Fruit fly (Drosophila melanogaster) whole organism, embryonic: ENCODE data around the gene wls.

ENCODE experiments used
- ATbp ChIP-seq: fragments of 200-800 bp; sonication (Bioruptor generic); optimal IDR thresholded peaks from 2 replicates; lab custom pipeline; 2017; ENCODE audit warnings: missing biosample characterization, mild to moderate bottlenecking, missing genetic modification characterization, missing genetic modification reagents
- Abd-B ChIP-seq: fragments of 200-800 bp; sonication (Bioruptor generic); optimal IDR thresholded peaks from 2 replicates; lab custom pipeline; 2018; ENCODE audit warnings: missing biosample characterization, mild to moderate bottlenecking, missing genetic modification characterization, moderate library complexity
- B-H1 ChIP-seq: fragments of 200-800 bp; sonication (Bioruptor generic); IDR thresholded peaks from 3 replicates; pipeline ENCODE4 v1.3.6; 2022; ENCODE audit warnings: missing biosample characterization, missing genetic modification characterization
- Blimp-1 ChIP-seq: fragments of 200-800 bp; sonication (Bioruptor generic); optimal IDR thresholded peaks from 3 replicates; lab custom pipeline; 2018; ENCODE audit warnings: missing biosample characterization, missing genetic modification characterization, mild to moderate bottlenecking, moderate library complexity, missing genetic modification reagents
- CG10959 ChIP-seq: fragments of 200-800 bp; sonication (Bioruptor generic); IDR thresholded peaks from 2 replicates; pipeline ENCODE4 v1.3.6; 2022; ENCODE audit warnings: missing biosample characterization, missing genetic modification characterization
- CG11398 ChIP-seq: fragments of 200-800 bp; sonication (Bioruptor generic); optimal IDR thresholded peaks from 2 replicates; lab custom pipeline; 2016; ENCODE audit warnings: missing biosample characterization, missing genetic modification characterization
- CG11723 ChIP-seq: fragments of 200-800 bp; sonication (Bioruptor generic); optimal IDR thresholded peaks from 2 replicates; lab custom pipeline; 2017; ENCODE audit warnings: missing biosample characterization, mild to moderate bottlenecking, missing genetic modification characterization
- CG13775 ChIP-seq: fragments of 200-800 bp; sonication (Bioruptor generic); optimal IDR thresholded peaks from 3 replicates; lab custom pipeline; 2017; ENCODE audit warnings: missing biosample characterization, mild to moderate bottlenecking, missing genetic modification characterization
- CG15011 ChIP-seq: fragments of 200-800 bp; sonication (Bioruptor generic); optimal IDR thresholded peaks from 3 replicates; lab custom pipeline; 2018; ENCODE audit warnings: missing biosample characterization, mild to moderate bottlenecking, missing genetic modification characterization
- CG15601 ChIP-seq: fragments of 200-800 bp; sonication (Bioruptor generic); optimal IDR thresholded peaks from 3 replicates; lab custom pipeline; 2019; ENCODE audit warnings: missing biosample characterization, mild to moderate bottlenecking, missing genetic modification characterization, moderate library complexity
- CG1602 ChIP-seq: fragments of 200-800 bp; sonication (Bioruptor generic); optimal IDR thresholded peaks from 3 replicates; lab custom pipeline; 2016; ENCODE audit warnings: missing biosample characterization, missing genetic modification characterization
- CG2889 ChIP-seq: fragments of 200-800 bp; sonication (Bioruptor generic); IDR thresholded peaks from 3 replicates; pipeline ENCODE4 v1.3.6; 2022; ENCODE audit warnings: missing biosample characterization, missing genetic modification characterization
- CG31224 ChIP-seq: fragments of 200-800 bp; sonication (Bioruptor generic); IDR thresholded peaks from 2 replicates; pipeline ENCODE4 v1.3.6; 2022; ENCODE audit warnings: missing biosample characterization, missing genetic modification characterization
- CG31388 ChIP-seq: fragments of 200-800 bp; sonication (Bioruptor generic); optimal IDR thresholded peaks from 2 replicates; lab custom pipeline; 2016; ENCODE audit warnings: missing biosample characterization, missing genetic modification characterization
- CG32772 ChIP-seq: fragments of 200-800 bp; sonication (Bioruptor generic); IDR thresholded peaks from 2 replicates; pipeline ENCODE4 v1.3.6; 2022; ENCODE audit warnings: missing biosample characterization, missing genetic modification characterization
- CG3995 ChIP-seq: fragments of 200-800 bp; sonication (Bioruptor generic); optimal IDR thresholded peaks from 3 replicates; lab custom pipeline; 2016; ENCODE audit warnings: missing biosample characterization, missing genetic modification characterization
- CG4282 ChIP-seq: fragments of 200-800 bp; sonication (Bioruptor generic); optimal IDR thresholded peaks from 2 replicates; lab custom pipeline; 2016; ENCODE audit warnings: missing biosample characterization, missing genetic modification characterization
- CkIIα-i1 ChIP-seq: fragments of 200-800 bp; sonication (Bioruptor generic); IDR thresholded peaks from 2 replicates; pipeline ENCODE4 v1.3.6; 2022; ENCODE audit warnings: missing biosample characterization, missing genetic modification characterization
- CrebB ChIP-seq: fragments of 200-800 bp; sonication (Bioruptor generic); optimal IDR thresholded peaks from 3 replicates; lab custom pipeline; 2018; ENCODE audit warnings: missing biosample characterization, mild to moderate bottlenecking, missing genetic modification characterization
- D ChIP-seq, 2 experiments: fragments of 200-800 bp in 1 of 2; fragments of >200 bp in 1 of 2; sonication (Bioruptor generic) in 1 of 2; optimal IDR thresholded peaks; 2 replicates in 1 of 2; 3 replicates in 1 of 2; lab custom pipeline; 2017; ENCODE audit warnings: mild to moderate bottlenecking in 1 of 2, missing biosample characterization in 1 of 2, missing genetic modification characterization in 1 of 2, missing genetic modification reagents in 1 of 2
- ERR ChIP-seq: fragments of 200-800 bp; sonication (Bioruptor generic); optimal IDR thresholded peaks from 2 replicates; lab custom pipeline; 2016; ENCODE audit warnings: missing biosample characterization, missing genetic modification characterization
- Ets97D ChIP-seq: fragments of 200-800 bp; sonication (Bioruptor generic); optimal IDR thresholded peaks from 3 replicates; lab custom pipeline; 2016; ENCODE audit warnings: missing biosample characterization, missing genetic modification characterization
- Fer3 ChIP-seq: fragments of 200-800 bp; sonication (Bioruptor generic); optimal IDR thresholded peaks from 2 replicates; lab custom pipeline; 2018; ENCODE audit warnings: missing biosample characterization, mild to moderate bottlenecking, missing genetic modification characterization, moderate library complexity
- Gsc ChIP-seq: fragments of 200-800 bp; sonication (Bioruptor generic); IDR thresholded peaks from 2 replicates; pipeline ENCODE4 v1.3.6; 2022; ENCODE audit warnings: missing biosample characterization, missing genetic modification characterization
- HLH4C ChIP-seq: fragments of 200-800 bp; sonication (Bioruptor generic); IDR thresholded peaks from 3 replicates; pipeline ENCODE4 v1.3.6; 2022; ENCODE audit warnings: missing biosample characterization, missing genetic modification characterization; ENCODE audit not compliant: partially characterized antibody
- Hr51 ChIP-seq, 2 experiments: fragments of 200-800 bp; sonication (Bioruptor generic); optimal IDR thresholded peaks; 2 replicates in 1 of 2; 3 replicates in 1 of 2; lab custom pipeline; 2016 to 2018; ENCODE audit warnings: missing biosample characterization in 2 of 2, missing genetic modification characterization in 2 of 2, mild to moderate bottlenecking in 1 of 2, moderate library complexity in 1 of 2
- Jarid2 ChIP-seq: fragments of 200-800 bp; sonication (Bioruptor generic); optimal IDR thresholded peaks from 3 replicates; lab custom pipeline; 2017; ENCODE audit warnings: mild to moderate bottlenecking, missing biosample characterization, missing genetic modification reagents, missing genetic modification characterization
- NC2α ChIP-seq: fragments of 200-800 bp; sonication (Bioruptor generic); optimal IDR thresholded peaks from 2 replicates; lab custom pipeline; 2016; ENCODE audit warnings: missing biosample characterization, missing genetic modification characterization
- Optix ChIP-seq: fragments of 200-800 bp; sonication (Bioruptor generic); IDR thresholded peaks from 3 replicates; pipeline ENCODE4 v1.3.6; 2022; ENCODE audit warnings: missing biosample characterization, missing genetic modification characterization
- Poxn ChIP-seq: fragments of 200-800 bp; sonication (Bioruptor generic); IDR thresholded peaks from 2 replicates; pipeline ENCODE4 v1.3.6; 2022; ENCODE audit warnings: missing biosample characterization, missing genetic modification characterization
- Scr ChIP-seq: fragments of 200-800 bp; sonication (Bioruptor generic); IDR thresholded peaks from 2 replicates; pipeline ENCODE4 v1.3.6; 2022; ENCODE audit warnings: missing biosample characterization, missing genetic modification characterization; ENCODE audit not compliant: partially characterized antibody
- Usf ChIP-seq: fragments of 200-800 bp; sonication (Bioruptor generic); optimal IDR thresholded peaks from 2 replicates; lab custom pipeline; 2017; ENCODE audit warnings: missing genotype, missing biosample characterization, missing genetic modification characterization
- Xbp1 ChIP-seq: fragments of 200-800 bp; sonication (Bioruptor generic); optimal IDR thresholded peaks from 3 replicates; lab custom pipeline; 2016; ENCODE audit warnings: missing biosample characterization, mild to moderate bottlenecking, missing genetic modification characterization
- ash1 ChIP-seq: fragments of 200-800 bp; sonication (Bioruptor generic); optimal IDR thresholded peaks from 2 replicates; lab custom pipeline; 2018; ENCODE audit warnings: missing biosample characterization, mild to moderate bottlenecking, missing genetic modification characterization
- br ChIP-seq: fragments of >200 bp; optimal IDR thresholded peaks from 2 replicates; lab custom pipeline; 2017
- cas ChIP-seq: fragments of 200-800 bp; sonication (Bioruptor generic); IDR thresholded peaks from 2 replicates; pipeline ENCODE4 v1.3.6; 2022; ENCODE audit warnings: missing biosample characterization, missing genetic modification characterization
- chif ChIP-seq, 2 experiments: fragments of 200-800 bp; sonication (Bioruptor generic); optimal IDR thresholded peaks; 3 replicates each; lab custom pipeline; 2016; ENCODE audit warnings: missing biosample characterization in 2 of 2, missing genetic modification characterization in 2 of 2
- croc ChIP-seq: fragments of 200-800 bp; sonication (Bioruptor generic); conservative IDR thresholded peaks from 3 replicates; pipeline ENCODE4 v1.3.6; 2022; ENCODE audit warnings: missing biosample characterization, missing genetic modification characterization
- danr ChIP-seq: fragments of 200-800 bp; sonication (Bioruptor generic); IDR thresholded peaks from 2 replicates; pipeline ENCODE4 v1.3.6; 2022; ENCODE audit warnings: missing biosample characterization, missing genetic modification characterization
- en ChIP-seq: fragments of 200-800 bp; sonication (Bioruptor generic); optimal IDR thresholded peaks from 2 replicates; lab custom pipeline; 2016; ENCODE audit warnings: missing biosample characterization, missing genetic modification characterization
- grau ChIP-seq: fragments of 200-800 bp; optimal IDR thresholded peaks from 3 replicates; lab custom pipeline; 2019; ENCODE audit warnings: missing biosample characterization, mild to moderate bottlenecking, missing genetic modification characterization, moderate library complexity
- ham ChIP-seq: fragments of 200-800 bp; sonication (Bioruptor generic); IDR thresholded peaks from 2 replicates; pipeline ENCODE4 v1.3.6; 2022; ENCODE audit warnings: missing biosample characterization, missing genetic modification characterization
- hth ChIP-seq: fragments of >200 bp; optimal IDR thresholded peaks from 2 replicates; lab custom pipeline; 2017; ENCODE audit warnings: inconsistent platforms
- oc ChIP-seq: fragments of 200-800 bp; sonication (Bioruptor generic); optimal IDR thresholded peaks from 2 replicates; lab custom pipeline; 2018; ENCODE audit warnings: missing biosample characterization, mild to moderate bottlenecking, missing genetic modification characterization, moderate library complexity
- otp ChIP-seq: fragments of 200-800 bp; sonication (Bioruptor generic); IDR thresholded peaks from 3 replicates; pipeline ENCODE4, ENCODE4 v1.3.6; 2022; ENCODE audit warnings: missing biosample characterization, missing genetic modification characterization
- repo ChIP-seq: fragments of 200-800 bp; sonication (Bioruptor generic); optimal IDR thresholded peaks from 2 replicates; lab custom pipeline; 2016; ENCODE audit warnings: missing biosample characterization, missing genetic modification characterization
- run ChIP-seq: fragments of 200-800 bp; sonication (Bioruptor generic); optimal IDR thresholded peaks from 3 replicates; lab custom pipeline; 2018; ENCODE audit warnings: missing biosample characterization, mild to moderate bottlenecking, missing genetic modification characterization
- wek ChIP-seq: fragments of 200-800 bp; sonication (Bioruptor generic); optimal IDR thresholded peaks from 3 replicates; lab custom pipeline; 2018; ENCODE audit warnings: missing biosample characterization, mild to moderate bottlenecking, missing genetic modification characterization, moderate library complexity
- zen2 ChIP-seq: fragments of 200-800 bp; sonication (Bioruptor generic); IDR thresholded peaks from 3 replicates; pipeline ENCODE4 v1.3.6; 2022; ENCODE audit warnings: missing biosample characterization, missing genetic modification characterization; ENCODE audit not compliant: partially characterized antibody

wls gene

dm6 chr3L:11169299-11170181, at the start of gene wls, which contains the start of gene Adck5 (continued):
- TF ChIP-seq Jarid2 = no peak
- TF ChIP-seq Usf (GFP tag; lab: Kevin White, UChicago) = no peak
- no peak for TF ChIP-seq Blimp-1 (GFP tag; lab: Kevin White, UChicago)
- 0 out of 3 replicates have a peak, but pooled peaks have one; percentile 27 for TF ChIP-seq otp
- TF ChIP-seq cas (GFP tag; lab: Robert Waterston, UW) = no peak
- no peak for TF ChIP-seq ERR (GFP tag; lab: Kevin White, UChicago)
- no peak for TF ChIP-seq danr
- TF ChIP-seq CG15011 (GFP tag; lab: Kevin White, UChicago) = peak; percentile 61
- TF ChIP-seq Abd-B (GFP tag; lab: Kevin White, UChicago) = no peak
- no peak for TF ChIP-seq Gsc (GFP tag; lab: Robert Waterston, UW)
- TF ChIP-seq CG31224 (GFP tag; lab: Robert Waterston, UW) = no peak
- peak; percentile 41; the same call in 2 of the 3 replicates for TF ChIP-seq zen2 (GFP tag; lab: Robert Waterston, UW)
- no peak for TF ChIP-seq oc (tag; lab: Kevin White, UChicago)
- no peak for TF ChIP-seq CG2889 (GFP tag; lab: Robert Waterston, UW)
- TF ChIP-seq wek (GFP tag; lab: Kevin White, UChicago) = peak; percentile 62
- TF ChIP-seq CG13775 = peak; percentile 58
- TF ChIP-seq CG32772 = no peak
- no peak for TF ChIP-seq B-H1 (GFP tag; lab: Robert Waterston, UW)
- TF ChIP-seq br (lab: Kevin White, UChicago) = no peak
- peak; percentile 73 for TF ChIP-seq CrebB (tag; lab: Kevin White, UChicago)
- no peak for TF ChIP-seq Hr51 (GFP tag; optimal IDR thresholded peaks at IDR 0.05; lab: Kevin White, UChicago)
- no peak for TF ChIP-seq D (optimal IDR thresholded peaks at IDR 0.05; lab: Kevin White, UChicago)
- TF ChIP-seq D (GFP tag; optimal IDR thresholded peaks at IDR 0.05; lab: Kevin White, UChicago) = no peak
- TF ChIP-seq CG10959 (GFP tag; lab: Robert Waterston, UW) = no peak
- TF ChIP-seq hth = no peak
- TF ChIP-seq CkIIα-i1 (GFP tag; lab: Robert Waterston, UW) = no peak
- no peak for TF ChIP-seq grau (tag; lab: Kevin White, UChicago)
- TF ChIP-seq CG15601 = no peak
- TF ChIP-seq Fer3 (tag; lab: Kevin White, UChicago) = peak; percentile 62
- no peak for TF ChIP-seq HLH4C (GFP tag; lab: Robert Waterston, UW)
- no peak for TF ChIP-seq CG31388 (GFP tag; lab: Kevin White, UChicago)
- peak; percentile 26 for TF ChIP-seq Xbp1 (GFP tag; lab: Kevin White, UChicago)
- no peak for TF ChIP-seq repo
- TF ChIP-seq CG4282 = no peak
- TF ChIP-seq Ets97D (GFP tag; lab: Kevin White, UChicago) = peak; percentile 98
- peak; percentile 68 for TF ChIP-seq CG3995 (GFP tag; lab: Kevin White, UChicago)
- TF ChIP-seq croc (GFP tag; lab: Robert Waterston, UW) = no peak
- no peak for TF ChIP-seq chif (GFP tag; optimal IDR thresholded peaks at IDR 0.05; lab: Kevin White, UChicago)
- TF ChIP-seq CG11723 (GFP tag; lab: Kevin White, UChicago) = peak; percentile 45
- TF ChIP-seq ash1 (GFP tag; lab: Kevin White, UChicago) = no peak
- no peak for TF ChIP-seq NC2α (GFP tag; lab: Kevin White, UChicago)
- no peak for TF ChIP-seq run (tag; lab: Kevin White, UChicago)
- TF ChIP-seq Optix (GFP tag; lab: Robert Waterston, UW) = no peak
- TF ChIP-seq ham (GFP tag; lab: Robert Waterston, UW) = no peak
- no peak; the same call in 1 of the 2 replicates for TF ChIP-seq Scr
- peak; percentile 46 for TF ChIP-seq ATbp
- TF ChIP-seq CG1602 (GFP tag; lab: Kevin White, UChicago) = no peak
- TF ChIP-seq CG11398 (GFP tag; lab: Kevin White, UChicago) = peak; percentile 45
- no peak for TF ChIP-seq en (GFP tag; lab: Kevin White, UChicago)
- no peak for TF ChIP-seq Poxn
